Fruit fly (Drosophila melanogaster) Kc167 (cell line): ENCODE results near the gene eIF2Bbeta.

Experiments
- Myc ChIP-seq: fragments of >200 bp; optimal IDR thresholded peaks from 2 replicates; lab custom pipeline; 2017; ENCODE audit warnings: missing external identifiers
- Sin3A ChIP-seq: fragments of >200 bp; optimal IDR thresholded peaks from 2 replicates; lab custom pipeline; 2018; ENCODE audit warnings: missing external identifiers
- h ChIP-seq: fragments of >200 bp; optimal IDR thresholded peaks from 3 replicates; lab custom pipeline; 2018; ENCODE audit warnings: missing external identifiers
- insv ChIP-seq: fragments of >200 bp; optimal IDR thresholded peaks from 3 replicates; lab custom pipeline; 2018; ENCODE audit warnings: missing external identifiers
- psq ChIP-seq: fragments of >200 bp; optimal IDR thresholded peaks from 2 replicates; lab custom pipeline; 2017; ENCODE audit warnings: missing external identifiers
- ttk ChIP-seq: sonication (Bioruptor generic); optimal IDR thresholded peaks from 2 replicates; lab custom pipeline; 2017; ENCODE audit warnings: missing external identifiers

Gene eIF2Bbeta

dm6 chrX:2682832-2683231 is 21.5 kb upstream of the eIF2Bbeta start, which contains the start of gene CG2652:
Gene CG2652 (minus strand): TSS chrX:2682932.
- TF ChIP-seq Sin3A (lab: Kevin White, UChicago) (no peak), Myc (lab: Kevin White, UChicago) (no peak), h (lab: Kevin White, UChicago) (no peak), insv (lab: Kevin White, UChicago) (no peak), psq (lab: Kevin White, UChicago) (no peak)

- TF ChIP-seq Myc (lab: Kevin White, UChicago) (no peak), insv (lab: Kevin White, UChicago) (no peak)
Observed at dm6 chrX:2683926-2684325, 20.4 kb upstream of the eIF2Bbeta start.

DNA sequence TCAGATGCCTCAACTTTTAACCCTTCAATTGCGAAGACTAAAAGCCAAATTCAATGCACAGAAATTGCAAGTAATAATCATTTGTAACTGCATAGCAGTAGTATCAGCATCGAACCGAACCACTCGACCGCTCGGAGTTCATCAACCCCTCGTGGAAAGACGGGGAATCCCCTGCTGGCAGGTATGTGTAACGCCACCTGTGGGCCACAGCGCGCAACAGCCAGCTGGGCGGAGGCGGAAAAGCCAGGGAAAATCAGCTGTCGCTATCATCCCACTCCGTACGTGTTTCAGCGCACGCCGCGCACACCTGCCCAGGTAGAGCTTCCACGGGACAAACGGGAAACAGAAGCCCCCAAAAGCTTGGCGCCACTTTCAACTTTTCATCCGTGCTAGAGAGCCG is 19.9 kb upstream of the eIF2Bbeta start:
- no peak for TF ChIP-seq Myc (lab: Kevin White, UChicago)

DNA sequence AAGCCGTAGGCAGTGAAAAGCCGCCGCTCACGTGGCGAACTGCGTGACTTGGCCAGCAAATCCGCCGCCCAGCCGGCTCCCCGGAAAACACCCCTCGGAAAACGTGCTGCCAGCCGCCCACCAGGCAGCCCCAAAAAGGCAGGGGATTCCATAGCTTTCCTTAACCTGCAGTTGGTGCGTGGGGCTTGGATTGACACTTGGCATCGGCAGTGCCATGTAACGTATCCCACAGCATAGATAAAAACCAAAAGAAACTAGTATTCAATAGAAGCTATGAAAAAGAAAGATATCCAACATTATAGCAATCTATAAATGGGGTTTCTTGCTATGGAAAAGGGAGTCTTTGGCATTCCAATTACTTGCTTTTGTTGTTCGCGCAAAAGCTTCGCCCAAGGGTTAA is 19.3 kb upstream of the eIF2Bbeta start:
- TF ChIP-seq Myc (lab: Kevin White, UChicago): no peak
- no peak for TF ChIP-seq insv (lab: Kevin White, UChicago)
- no peak for TF ChIP-seq psq (lab: Kevin White, UChicago)
- TF ChIP-seq ttk: no peak
- no peak for TF ChIP-seq h (lab: Kevin White, UChicago)
- TF ChIP-seq Sin3A (lab: Kevin White, UChicago): no peak

- TF ChIP-seq ttk (no peak), Myc (lab: Kevin White, UChicago) (no peak), psq (lab: Kevin White, UChicago) (no peak), h (lab: Kevin White, UChicago) (no peak), Sin3A (lab: Kevin White, UChicago) (no peak), insv (lab: Kevin White, UChicago) (no peak)
Observed at dm6 chrX:2685580-2685979, 18.8 kb upstream of the eIF2Bbeta start, which contains the start of gene per. Gene per (plus strand): TSS chrX:2685580.

- TF ChIP-seq h (lab: Kevin White, UChicago) (no peak), ttk (no peak), Sin3A (lab: Kevin White, UChicago) (no peak), psq (lab: Kevin White, UChicago) (no peak), insv (lab: Kevin White, UChicago) (no peak), Myc (lab: Kevin White, UChicago) (no peak)
Observed at dm6 chrX:2686930-2687329, 17.4 kb upstream of the eIF2Bbeta start.

dm6 chrX:2690376-2690775 is 14.0 kb upstream of the eIF2Bbeta start:
- TF ChIP-seq Sin3A (lab: Kevin White, UChicago) (no peak), psq (lab: Kevin White, UChicago) (no peak), Myc (lab: Kevin White, UChicago) (no peak), h (lab: Kevin White, UChicago) (no peak), insv (lab: Kevin White, UChicago) (no peak), ttk (no peak)

- TF ChIP-seq psq (lab: Kevin White, UChicago) (no peak), ttk (no peak), insv (lab: Kevin White, UChicago) (no peak), Myc (lab: Kevin White, UChicago) (no peak), Sin3A (lab: Kevin White, UChicago) (no peak), h (lab: Kevin White, UChicago) (no peak)
Observed at dm6 chrX:2693786-2694185, 10.6 kb upstream of the eIF2Bbeta start, which contains the start of gene dyw. Gene dyw (minus strand): TSS chrX:2693886.

DNA sequence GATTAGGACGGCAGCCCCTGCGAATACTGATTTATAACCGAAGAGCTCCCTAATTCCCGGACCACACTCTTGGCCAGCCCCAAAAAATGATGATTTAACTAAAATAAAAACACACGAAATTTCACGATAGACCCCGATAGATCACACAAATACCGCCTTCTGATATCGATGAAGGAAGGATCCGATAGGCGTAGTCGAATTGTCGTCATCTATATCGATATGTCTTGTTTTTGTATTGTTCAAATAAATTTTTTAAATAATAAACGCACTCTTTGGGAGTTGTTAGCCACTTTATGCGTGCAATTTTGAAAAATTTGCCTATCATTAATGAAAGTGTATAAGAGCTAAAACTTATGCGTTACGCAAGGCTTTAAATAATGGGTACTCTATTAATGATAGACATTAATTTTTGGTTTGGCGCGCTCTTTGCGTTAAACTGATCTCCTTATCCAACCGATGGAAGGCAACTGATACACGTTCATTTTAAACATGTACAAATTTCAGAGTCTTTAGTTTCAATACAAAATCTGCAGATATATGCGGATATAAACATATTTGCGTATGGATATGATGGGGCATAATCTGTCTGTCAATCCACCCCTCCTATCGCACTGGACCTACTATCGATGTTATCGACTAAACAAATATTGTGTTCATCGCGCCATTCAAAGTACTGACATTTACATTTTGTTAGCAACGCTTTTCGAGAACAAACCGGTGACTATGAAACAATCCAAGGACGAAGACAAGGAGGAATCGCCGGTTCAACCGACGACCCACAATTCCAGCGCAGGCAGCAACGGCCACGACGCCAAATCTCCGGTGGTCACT is 6.1 kb upstream of the eIF2Bbeta start, which contains the start of the genes Spg7 and Lint-O:
Gene Spg7, minus strand, starts transcription at position 148 of the 831 bp plus-strand sequence.
Gene Lint-O, plus strand, starts transcription at position 638 of the 831 bp plus-strand sequence.
- no peak for TF ChIP-seq h (lab: Kevin White, UChicago)
- TF ChIP-seq ttk: no peak
- TF ChIP-seq insv (lab: Kevin White, UChicago): no peak
- TF ChIP-seq Myc (lab: Kevin White, UChicago): no peak
- no peak for TF ChIP-seq Sin3A (lab: Kevin White, UChicago)
- no peak for TF ChIP-seq psq (lab: Kevin White, UChicago)

dm6 chrX:2703693-2704092 is 678 bp upstream of the eIF2Bbeta start, which contains the start of gene Ugalt:
Gene Ugalt (minus strand): TSS chrX:2703852.
- TF ChIP-seq Myc (lab: Kevin White, UChicago) (no peak), psq (lab: Kevin White, UChicago) (no peak), insv (lab: Kevin White, UChicago) (no peak), Sin3A (lab: Kevin White, UChicago) (no peak), ttk (no peak), h (lab: Kevin White, UChicago) (no peak)

dm6 chrX:2707377-2708090 is 3.2 kb downstream of the eIF2Bbeta start, which contains the start of gene CG2680:
Gene CG2680 (minus strand): TSS chrX:2707427.
- TF ChIP-seq h (lab: Kevin White, UChicago) (no peak), ttk (no peak), Myc (lab: Kevin White, UChicago) (no peak), Sin3A (lab: Kevin White, UChicago) (no peak), psq (lab: Kevin White, UChicago) (no peak), insv (lab: Kevin White, UChicago) (no peak)
